Worm (Caenorhabditis elegans): ENCODE results near the gene C25F9.11.

The C25F9.11 gene

ce11 chrV:19445442-19445841 lies 12.6 kb upstream of the C25F9.11 start, which contains the start of gene M04C3.1:
Gene M04C3.1 (minus strand): TSS chrV:19445605.
- TF ChIP-seq him-1 (tag; optimal IDR thresholded peaks at IDR 0.05) (no peak), dao-5 (tag; optimal IDR thresholded peaks at IDR 0.05) (no peak), W03F9.2 (tag; optimal IDR thresholded peaks at IDR 0.05) (no peak)

DNA sequence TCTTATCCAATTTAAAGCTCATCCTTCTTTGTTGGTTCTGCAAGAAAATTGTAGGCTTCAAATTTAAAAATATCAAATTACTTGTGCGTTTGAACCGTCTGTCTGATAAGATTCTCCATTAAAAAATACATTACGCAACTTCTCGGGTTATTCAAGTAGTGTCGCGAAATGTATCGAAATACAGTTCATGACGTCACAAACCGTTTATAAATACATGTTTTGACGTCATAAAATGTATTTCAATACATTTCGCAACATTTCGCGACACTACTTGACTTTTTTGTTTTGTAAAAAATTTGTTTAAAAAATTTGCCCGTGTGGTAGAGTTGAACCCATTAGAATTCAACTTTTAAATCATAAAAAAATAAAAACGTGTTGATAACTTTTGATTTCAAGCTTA lies 10.7 kb upstream of the C25F9.11 start:
- no peak for TF ChIP-seq W03F9.2 (tag; optimal IDR thresholded peaks at IDR 0.05)
- TF ChIP-seq him-1 (tag; optimal IDR thresholded peaks at IDR 0.05), result no peak
- no peak for TF ChIP-seq dao-5 (tag; optimal IDR thresholded peaks at IDR 0.05)

- TF ChIP-seq dao-5 (tag; optimal IDR thresholded peaks at IDR 0.05) (no peak), W03F9.2 (tag; optimal IDR thresholded peaks at IDR 0.05) (no peak), him-1 (tag; optimal IDR thresholded peaks at IDR 0.05) (no peak)
These were observed 3.4 kb upstream of the C25F9.11 start, which contains the start of gene C25F9.14 for ce11 chrV:19436307-19436706. Gene C25F9.14 (plus strand): TSS chrV:19436484.

DNA sequence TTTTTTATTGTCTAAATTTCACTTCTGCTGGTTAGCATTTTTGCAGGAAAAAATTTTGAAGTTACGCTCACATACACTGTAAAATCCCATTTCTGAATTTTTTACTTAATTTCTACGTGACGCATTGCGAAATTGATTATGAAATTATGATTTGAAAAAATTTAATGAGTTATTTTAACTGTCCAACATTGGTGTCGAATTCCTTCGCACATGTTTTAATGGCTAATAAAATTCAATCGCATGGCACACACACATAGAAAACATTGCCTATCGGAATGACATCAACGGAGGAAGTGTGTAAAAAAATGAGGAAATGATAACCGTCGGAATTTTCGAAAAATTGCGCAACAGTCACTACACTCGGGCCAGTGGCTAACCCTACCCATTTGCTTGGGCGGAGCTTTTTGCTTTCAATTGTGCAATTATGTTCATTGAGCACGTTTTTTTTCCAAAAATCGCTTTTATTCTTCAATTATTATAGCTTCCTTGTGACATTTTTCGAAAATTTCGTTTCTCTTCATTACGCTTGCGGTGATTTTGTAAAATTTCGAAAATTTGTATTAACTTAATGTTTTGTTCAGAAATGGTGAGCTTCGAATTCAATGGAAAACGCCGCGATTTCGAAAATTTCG lies 1.1 kb upstream of the C25F9.11 start, which contains the start of gene C25F9.16:
Gene C25F9.16 (plus strand): TSS at position 582 of the 632 bp plus-strand sequence.
- TF ChIP-seq dao-5 (tag; optimal IDR thresholded peaks at IDR 0.05), result no peak
- TF ChIP-seq W03F9.2 (tag; optimal IDR thresholded peaks at IDR 0.05), result no peak
- no peak for TF ChIP-seq him-1 (tag; optimal IDR thresholded peaks at IDR 0.05)

DNA sequence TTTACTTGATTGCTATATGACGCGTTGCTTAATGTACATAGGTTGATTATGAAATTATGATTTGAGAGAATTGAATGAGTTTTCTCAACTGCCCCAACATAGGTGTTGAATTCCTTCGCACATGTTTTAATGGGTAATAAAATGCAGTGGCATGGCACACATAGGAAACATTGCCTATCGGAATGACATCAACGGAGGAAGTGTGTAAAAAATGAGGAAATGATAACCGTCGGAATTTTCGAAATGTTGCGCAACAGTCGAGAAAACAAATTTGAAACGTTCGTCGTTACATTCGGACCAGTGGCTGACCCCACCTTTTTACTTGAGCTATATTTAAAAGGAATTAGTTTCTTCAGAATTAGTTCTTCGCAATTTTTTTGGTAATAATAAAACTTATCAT lies 842 bp downstream of the C25F9.11 start:
- TF ChIP-seq W03F9.2 (tag; optimal IDR thresholded peaks at IDR 0.05) (no peak), dao-5 (tag; optimal IDR thresholded peaks at IDR 0.05) (no peak)

DNA sequence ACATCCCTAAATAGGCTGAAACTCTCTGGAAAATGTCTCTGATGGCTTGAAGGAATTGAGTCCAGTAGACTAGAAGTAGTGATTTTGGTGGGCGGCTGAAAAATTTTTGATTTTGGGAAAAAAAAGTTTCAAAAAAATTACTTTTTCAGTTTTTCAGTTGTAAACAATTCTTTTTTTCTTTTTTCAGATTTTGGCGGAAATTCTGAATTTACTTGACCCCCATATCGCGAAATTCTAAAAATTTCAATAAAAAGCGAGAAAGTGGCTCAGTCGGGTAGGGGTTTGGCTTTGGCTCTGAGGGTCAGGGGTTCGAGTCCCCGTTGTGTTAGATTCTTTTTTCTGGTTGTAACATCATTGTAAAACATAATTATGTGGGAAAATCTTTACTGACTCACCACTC lies 1.8 kb downstream of the C25F9.11 start, which contains the start of gene srw-85:
Gene srw-85 (minus strand): TSS at position 101 of the 400 bp plus-strand sequence.
- TF ChIP-seq dao-5 (tag; optimal IDR thresholded peaks at IDR 0.05) (no peak), W03F9.2 (tag; optimal IDR thresholded peaks at IDR 0.05) (no peak), him-1 (tag; optimal IDR thresholded peaks at IDR 0.05) (no peak)

DNA sequence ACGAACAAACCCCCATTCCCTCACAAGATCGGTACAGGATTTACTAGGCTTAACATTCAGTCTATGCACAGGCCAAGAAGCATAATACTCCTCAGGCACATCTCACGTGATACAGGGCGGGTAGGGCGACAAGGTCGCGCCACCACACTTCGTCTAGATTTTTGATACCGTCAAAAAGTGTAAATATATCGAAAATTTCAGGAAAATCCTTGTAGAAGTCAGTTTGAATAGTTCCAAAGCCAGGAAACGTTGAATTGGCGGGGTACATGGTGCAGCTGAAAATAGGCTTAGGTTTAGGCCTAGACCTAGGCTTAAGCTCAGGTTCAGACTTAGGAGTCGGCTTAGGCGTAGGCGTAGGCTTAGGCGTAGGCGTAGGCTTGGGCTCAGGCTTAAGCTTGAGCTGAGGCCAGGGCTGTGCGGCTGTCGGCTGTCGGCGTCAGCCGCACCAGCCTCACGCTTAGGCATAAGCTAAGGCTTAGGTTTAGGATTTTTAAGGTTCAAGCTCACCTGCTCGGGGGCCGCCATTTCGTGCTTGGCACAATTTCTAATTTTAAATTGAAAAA lies 2.4 kb downstream of the C25F9.11 start:
- TF ChIP-seq W03F9.2 (tag; optimal IDR thresholded peaks at IDR 0.05), result no peak
- TF ChIP-seq dao-5 (tag; optimal IDR thresholded peaks at IDR 0.05), result no peak
- no peak for TF ChIP-seq him-1 (tag; optimal IDR thresholded peaks at IDR 0.05)

DNA sequence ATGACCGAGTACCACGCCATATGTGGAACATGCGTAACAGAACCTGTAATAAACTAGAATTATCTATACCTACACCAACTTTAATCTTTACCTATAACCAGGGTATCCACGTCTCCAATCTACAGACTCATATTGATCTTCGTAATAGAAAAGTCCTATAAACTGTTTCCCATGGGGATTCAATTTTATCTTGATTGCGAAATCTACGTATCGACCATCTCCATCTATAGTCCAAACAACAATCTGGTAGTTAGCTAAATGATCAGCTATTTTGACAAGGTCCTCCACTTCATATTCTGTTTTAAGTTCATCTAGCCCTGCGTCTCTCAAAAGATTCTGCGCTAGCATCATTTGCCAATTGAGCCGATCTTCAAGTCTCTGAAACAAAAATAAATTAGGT lies 3.3 kb downstream of the C25F9.11 start:
- TF ChIP-seq him-1 (tag; optimal IDR thresholded peaks at IDR 0.05) (no peak), dao-5 (tag; optimal IDR thresholded peaks at IDR 0.05) (no peak), W03F9.2 (tag; optimal IDR thresholded peaks at IDR 0.05) (no peak)

DNA sequence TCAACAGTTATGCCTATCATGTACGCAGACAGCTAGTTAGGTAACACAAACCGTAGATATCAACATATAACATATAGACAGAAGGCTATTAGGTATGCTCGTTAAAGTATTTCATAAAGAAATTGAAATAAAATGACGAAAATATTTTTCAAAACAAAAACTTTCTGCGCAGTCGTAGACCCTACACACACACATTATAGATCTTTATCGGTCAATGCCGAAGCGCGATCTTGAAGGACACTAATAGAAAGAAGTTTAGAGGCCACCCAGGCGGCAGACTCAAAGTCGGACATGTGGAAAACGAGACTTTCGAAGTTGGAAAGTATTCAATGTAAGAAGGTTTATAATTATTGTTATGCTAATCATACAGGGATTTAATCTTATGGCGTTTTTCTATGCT lies 3.9 kb downstream of the C25F9.11 start:
- TF ChIP-seq him-1 (tag; optimal IDR thresholded peaks at IDR 0.05), result no peak
- TF ChIP-seq W03F9.2 (tag; optimal IDR thresholded peaks at IDR 0.05), result no peak
- TF ChIP-seq dao-5 (tag; optimal IDR thresholded peaks at IDR 0.05), result no peak

- TF ChIP-seq him-1 (tag; optimal IDR thresholded peaks at IDR 0.05) (no peak), dao-5 (tag; optimal IDR thresholded peaks at IDR 0.05) (no peak), W03F9.2 (tag; optimal IDR thresholded peaks at IDR 0.05) (no peak)
These were observed 4.8 kb downstream of the C25F9.11 start for ce11 chrV:19428097-19428496.

DNA sequence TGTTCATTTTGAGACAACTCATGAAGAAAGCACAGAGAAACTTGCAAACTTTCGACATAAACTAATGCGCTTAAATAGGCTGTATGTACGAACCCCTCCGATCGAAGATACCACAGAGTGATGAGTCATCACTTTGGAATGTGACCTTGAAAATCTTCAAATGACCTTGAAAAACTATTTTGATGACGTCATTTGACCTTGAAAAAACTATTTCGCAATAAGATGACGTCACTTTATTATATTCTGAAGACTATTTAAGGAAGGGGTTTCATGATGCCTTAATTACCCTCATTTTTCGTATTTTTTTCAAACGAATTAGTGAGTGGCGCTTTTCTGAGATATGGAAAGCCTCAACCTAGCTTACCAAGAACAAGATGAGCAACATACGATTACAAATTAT lies 11.7 kb downstream of the C25F9.11 start, which contains the start of gene C25F9.2:
Gene C25F9.2 (plus strand): TSS at position 341 of the 400 bp plus-strand sequence.
- TF ChIP-seq dao-5 (tag; optimal IDR thresholded peaks at IDR 0.05) (no peak), him-1 (tag; optimal IDR thresholded peaks at IDR 0.05) (no peak), W03F9.2 (tag; optimal IDR thresholded peaks at IDR 0.05) (no peak)

DNA sequence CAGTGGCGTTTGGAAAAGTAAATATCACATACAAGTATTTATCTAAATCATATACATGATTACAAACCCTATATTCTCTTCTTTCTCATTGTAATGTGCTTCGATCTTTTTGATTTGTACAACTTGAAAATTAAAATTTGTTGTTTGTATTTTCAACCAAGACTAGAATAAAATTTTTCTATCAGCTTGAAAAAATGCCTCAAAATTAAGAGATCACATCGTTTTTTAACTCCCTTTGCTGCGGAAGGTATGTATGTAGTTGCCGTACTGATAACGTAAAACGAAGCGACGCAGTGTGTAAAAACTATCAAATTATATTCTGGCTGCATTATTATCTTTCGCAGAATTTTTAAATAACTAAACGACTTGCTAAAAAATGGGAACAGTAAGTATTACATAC lies 15.0 kb downstream of the C25F9.11 start, which contains the start of gene C25F9.15:
Gene C25F9.15 (plus strand): TSS at position 301 of the 400 bp plus-strand sequence.
- TF ChIP-seq dao-5 (tag; optimal IDR thresholded peaks at IDR 0.05), result no peak
- TF ChIP-seq him-1 (tag; optimal IDR thresholded peaks at IDR 0.05), result no peak
- TF ChIP-seq W03F9.2 (tag; optimal IDR thresholded peaks at IDR 0.05), result no peak

DNA sequence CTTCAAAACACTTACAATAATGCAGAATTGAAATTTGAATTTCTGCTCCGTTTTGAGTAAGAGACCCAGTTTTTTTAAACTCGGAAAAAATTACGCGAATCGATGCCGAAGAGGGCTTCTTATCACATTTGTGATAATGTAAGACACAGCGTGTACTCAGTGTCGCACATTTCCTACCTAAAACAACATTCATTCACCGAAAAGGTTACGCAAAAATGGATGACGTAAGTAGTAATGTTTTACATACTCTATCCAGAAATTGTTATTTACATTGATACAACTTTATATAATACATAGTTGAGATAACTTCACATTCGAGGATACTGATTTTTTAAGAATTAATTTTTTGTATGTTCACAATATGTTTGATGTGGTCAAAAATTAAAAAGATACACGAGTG lies 16.4 kb downstream of the C25F9.11 start, which contains the start of the genes C25F9.4 and C25F9.9:
Gene C25F9.4 (minus strand): TSS at position 101 of the 400 bp plus-strand sequence.
Gene C25F9.9 (plus strand): TSS at position 137 of the 400 bp plus-strand sequence.
- TF ChIP-seq dao-5 (tag; optimal IDR thresholded peaks at IDR 0.05) (no peak), him-1 (tag; optimal IDR thresholded peaks at IDR 0.05) (no peak), W03F9.2 (tag; optimal IDR thresholded peaks at IDR 0.05) (no peak)

DNA sequence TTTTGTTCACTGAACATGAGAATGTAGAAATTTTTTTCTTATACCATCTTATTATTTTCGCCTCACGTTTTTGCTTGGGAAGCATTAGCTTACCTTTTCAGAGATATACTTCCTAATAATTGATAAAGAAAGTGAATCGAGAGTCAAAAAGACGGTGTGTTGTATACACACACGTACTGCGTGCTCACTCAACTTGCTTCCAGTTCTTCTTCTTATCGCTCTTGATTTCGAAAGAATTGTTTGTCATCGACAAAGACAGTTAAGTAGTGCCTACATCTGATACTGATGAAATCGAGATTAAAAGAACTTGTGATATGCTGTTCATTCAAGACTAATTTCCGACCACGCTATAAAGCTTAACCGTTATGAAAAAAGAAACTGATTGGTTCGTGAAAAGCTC lies 22.2 kb downstream of the C25F9.11 start, which contains the start of gene C25F9.5:
Gene C25F9.5 (minus strand): TSS at position 195 of the 400 bp plus-strand sequence.
- no peak for TF ChIP-seq him-1 (tag; optimal IDR thresholded peaks at IDR 0.05)
- no peak for TF ChIP-seq dao-5 (tag; optimal IDR thresholded peaks at IDR 0.05)
- no peak for TF ChIP-seq W03F9.2 (tag; optimal IDR thresholded peaks at IDR 0.05)
